Worm (Caenorhabditis elegans) whole organism, young adult: ENCODE measurements around the gene gtap-2.
A peak's percentile ranks its signal among the peaks of the same experiment; 100 is the strongest.

Experiments
- B0019.2 ChIP-seq: fragments of 200-800 bp; sonication (Bioruptor generic); conservative IDR thresholded peaks from 2 replicates; pipeline ENCODE4 v1.3.6; 2022; ENCODE audit warnings: missing genetic modification reagents, missing genetic modification characterization, missing compliant biosample characterization
- B0035.1 ChIP-seq: sonication (generic microtip); optimal IDR thresholded peaks from 2 replicates; lab custom pipeline; 2016; ENCODE audit warnings: missing genetic modification characterization, mild to moderate bottlenecking, missing compliant biosample characterization, missing genotype, missing genetic modification reagents
- B0261.1 ChIP-seq: sonication (generic microtip); optimal IDR thresholded peaks from 2 replicates; lab custom pipeline; 2016; ENCODE audit warnings: mild to moderate bottlenecking, missing genetic modification characterization, moderate library complexity, missing compliant biosample characterization
- C06A6.2 ChIP-seq: fragments of 200-800 bp; sonication (Bioruptor generic); conservative IDR thresholded peaks from 2 replicates; pipeline ENCODE4 v1.3.6; 2022; ENCODE audit warnings: missing genetic modification characterization, missing compliant biosample characterization
- C17E4.6 ChIP-seq: fragments of 200-800 bp; sonication (Bioruptor generic); IDR thresholded peaks from 2 replicates; pipeline ENCODE4 v1.3.6; 2022; ENCODE audit warnings: missing genetic modification reagents, missing genetic modification characterization, missing compliant biosample characterization
- F10E7.11 ChIP-seq: sonication (generic microtip); optimal IDR thresholded peaks from 2 replicates; lab custom pipeline; 2017; ENCODE audit warnings: mild to moderate bottlenecking, missing genetic modification characterization, moderate library complexity, missing compliant biosample characterization
- F22D6.2 ChIP-seq: sonication (generic microtip); optimal IDR thresholded peaks from 2 replicates; lab custom pipeline; 2016; ENCODE audit warnings: mild to moderate bottlenecking, missing genetic modification characterization, missing compliant biosample characterization
- F23B12.7 ChIP-seq: sonication (generic microtip); optimal IDR thresholded peaks from 2 replicates; lab custom pipeline; 2017; ENCODE audit warnings: missing genetic modification characterization, mild to moderate bottlenecking, missing compliant biosample characterization, antibody characterized with exemption, moderate library complexity; ENCODE audit not compliant: insufficient read depth
- F55B11.4 ChIP-seq: sonication (generic microtip); optimal IDR thresholded peaks from 2 replicates; lab custom pipeline; 2016; ENCODE audit warnings: missing compliant biosample characterization, missing genetic modification characterization, borderline replicate concordance; ENCODE audit not compliant: insufficient read depth
- F57A8.1 ChIP-seq: fragments of 200-800 bp; sonication (Bioruptor generic); optimal IDR thresholded peaks from 2 replicates; lab custom pipeline; 2018; ENCODE audit warnings: mild to moderate bottlenecking, missing genetic modification characterization, moderate library complexity, missing compliant biosample characterization
- F57C9.4 ChIP-seq: sonication (generic microtip); optimal IDR thresholded peaks from 2 replicates; lab custom pipeline; 2017; ENCODE audit warnings: mild to moderate bottlenecking, missing genetic modification characterization, missing compliant biosample characterization
- K11D2.4 ChIP-seq: fragments of 200-800 bp; sonication (Bioruptor generic); IDR thresholded peaks from 2 replicates; pipeline ENCODE4 v1.3.6; 2022; ENCODE audit warnings: missing genetic modification reagents, missing genetic modification characterization, missing compliant biosample characterization
- K12H6.12 ChIP-seq: fragments of 200-800 bp; sonication (Bioruptor generic); optimal IDR thresholded peaks from 2 replicates; lab custom pipeline; 2018; ENCODE audit warnings: mild to moderate bottlenecking, missing genetic modification characterization, missing compliant biosample characterization
- Y53G8AR.9 ChIP-seq: fragments of 200-800 bp; sonication (Bioruptor generic); conservative IDR thresholded peaks from 2 replicates; pipeline ENCODE4 v1.3.6; 2022; ENCODE audit warnings: missing genetic modification reagents, missing genetic modification characterization, missing compliant biosample characterization
- Y67H2A.10 ChIP-seq: fragments of 200-800 bp; sonication (Bioruptor generic); conservative IDR thresholded peaks from 2 replicates; pipeline ENCODE4 v1.3.6; 2022; ENCODE audit warnings: missing genetic modification reagents, missing genetic modification characterization, missing compliant biosample characterization
- ZK185.1 ChIP-seq: sonication (generic microtip); optimal IDR thresholded peaks from 2 replicates; lab custom pipeline; 2016; ENCODE audit warnings: mild to moderate bottlenecking, missing genetic modification characterization, missing compliant biosample characterization; ENCODE audit not compliant: poor library complexity, severe bottlenecking
- ama-1 ChIP-seq, 3 experiments: fragments of 150-350 bp in 1 of 3; sonication (generic microtip) in 2 of 3; optimal IDR thresholded peaks; 2 replicates each; lab custom pipeline; 2014 to 2018; ENCODE audit warnings: missing biosample characterization in 2 of 3, missing genetic modification characterization in 2 of 3, missing genetic modification reagents in 2 of 3
- atf-7 ChIP-seq: sonication (generic microtip); optimal IDR thresholded peaks from 2 replicates; lab custom pipeline; 2017; ENCODE audit warnings: mild to moderate bottlenecking, missing genetic modification characterization, missing compliant biosample characterization
- athp-1 ChIP-seq: sonication (generic microtip); optimal IDR thresholded peaks from 2 replicates; lab custom pipeline; 2017; ENCODE audit warnings: mild to moderate bottlenecking, missing genetic modification characterization, missing compliant biosample characterization
- ceh-40 ChIP-seq: fragments of 200-800 bp; sonication (Bioruptor generic); IDR thresholded peaks from 2 replicates; pipeline ENCODE4 v1.3.6; 2022; ENCODE audit warnings: missing genetic modification characterization, missing compliant biosample characterization
- dpff-1 ChIP-seq: sonication (generic microtip); optimal IDR thresholded peaks from 2 replicates; lab custom pipeline; 2017; ENCODE audit warnings: mild to moderate bottlenecking, missing genetic modification characterization, missing compliant biosample characterization
- fkh-3 ChIP-seq: sonication (generic microtip); optimal IDR thresholded peaks from 2 replicates; lab custom pipeline; 2016; ENCODE audit warnings: mild to moderate bottlenecking, missing genetic modification characterization, missing compliant biosample characterization
- him-1 ChIP-seq: sonication (generic microtip); optimal IDR thresholded peaks from 2 replicates; lab custom pipeline; 2016; ENCODE audit warnings: missing genotype, missing genetic modification reagents, missing genetic modification characterization, missing compliant biosample characterization
- hlh-26 ChIP-seq: fragments of 200-800 bp; sonication (Bioruptor generic); conservative IDR thresholded peaks from 2 replicates; pipeline ENCODE4 v1.3.6; 2022; ENCODE audit warnings: missing genetic modification reagents, missing genetic modification characterization, missing compliant biosample characterization
- hrde-1 ChIP-seq: sonication (generic microtip); optimal IDR thresholded peaks from 2 replicates; lab custom pipeline; 2016; ENCODE audit warnings: missing genetic modification characterization, mild to moderate bottlenecking, missing compliant biosample characterization, moderate library complexity, missing genotype, missing genetic modification reagents, borderline replicate concordance
- hsf-1 ChIP-seq: fragments of 200-800 bp; sonication (Bioruptor generic); IDR thresholded peaks from 2 replicates; pipeline ENCODE4 v1.3.6; 2022; ENCODE audit warnings: missing genetic modification reagents, missing genetic modification characterization, missing compliant biosample characterization
- lin-40 ChIP-seq: sonication (generic microtip); optimal IDR thresholded peaks from 2 replicates; lab custom pipeline; 2016; ENCODE audit warnings: missing genetic modification characterization, mild to moderate bottlenecking, missing compliant biosample characterization, missing genotype, missing genetic modification reagents
- lsy-27 ChIP-seq: sonication (generic microtip); optimal IDR thresholded peaks from 2 replicates; lab custom pipeline; 2017; ENCODE audit warnings: missing genetic modification characterization, mild to moderate bottlenecking, missing compliant biosample characterization, antibody characterized with exemption, missing genotype, borderline replicate concordance; ENCODE audit not compliant: insufficient read depth
- madf-10 ChIP-seq: sonication (generic microtip); optimal IDR thresholded peaks from 2 replicates; lab custom pipeline; 2016; ENCODE audit warnings: mild to moderate bottlenecking, missing genetic modification characterization, missing compliant biosample characterization
- madf-6 ChIP-seq: fragments of 200-800 bp; sonication (Bioruptor generic); IDR thresholded peaks from 2 replicates; pipeline ENCODE4 v1.3.6; 2022; ENCODE audit warnings: missing genetic modification reagents, missing genetic modification characterization, missing compliant biosample characterization
- madf-8 ChIP-seq: fragments of 200-800 bp; sonication (Bioruptor generic); conservative IDR thresholded peaks from 2 replicates; pipeline ENCODE4 v1.3.6; 2022; ENCODE audit warnings: missing genetic modification reagents, missing genetic modification characterization, missing compliant biosample characterization
- mcd-1 ChIP-seq: fragments of 200-800 bp; sonication (Bioruptor generic); IDR thresholded peaks from 2 replicates; pipeline ENCODE4 v1.3.6; 2022; ENCODE audit warnings: missing genetic modification reagents, missing genetic modification characterization, missing compliant biosample characterization
- mxl-1 ChIP-seq: sonication (generic microtip); optimal IDR thresholded peaks from 2 replicates; lab custom pipeline; 2016; ENCODE audit warnings: missing genetic modification characterization, missing compliant biosample characterization
- nfya-1 ChIP-seq: sonication (generic microtip); optimal IDR thresholded peaks from 2 replicates; lab custom pipeline; 2017; ENCODE audit warnings: antibody characterized with exemption, missing compliant biosample characterization, missing genetic modification characterization, borderline replicate concordance; ENCODE audit not compliant: insufficient read depth
- nhr-120 ChIP-seq: fragments of 200-800 bp; sonication (Bioruptor generic); IDR thresholded peaks from 2 replicates; pipeline ENCODE4 v1.3.6; 2022; ENCODE audit warnings: missing genetic modification characterization, missing compliant biosample characterization
- nhr-179 ChIP-seq: sonication (generic microtip); optimal IDR thresholded peaks from 2 replicates; lab custom pipeline; 2016; ENCODE audit warnings: mild to moderate bottlenecking, missing genetic modification characterization, missing compliant biosample characterization
- nhr-27 ChIP-seq: fragments of 200-800 bp; sonication (Bioruptor generic); optimal IDR thresholded peaks from 2 replicates; lab custom pipeline; 2018; ENCODE audit warnings: mild to moderate bottlenecking, missing genetic modification characterization, moderate library complexity, missing compliant biosample characterization
- nhr-90 ChIP-seq: sonication (generic microtip); optimal IDR thresholded peaks from 2 replicates; lab custom pipeline; 2016; ENCODE audit warnings: missing genotype, mild to moderate bottlenecking, missing genetic modification characterization, missing compliant biosample characterization
- rcor-1 ChIP-seq: fragments of 200-800 bp; sonication (Bioruptor generic); IDR thresholded peaks from 2 replicates; pipeline ENCODE4 v1.3.6; 2022; ENCODE audit warnings: missing genetic modification reagents, missing genetic modification characterization, missing compliant biosample characterization
- snpc-1.1 ChIP-seq: sonication (generic microtip); optimal IDR thresholded peaks from 2 replicates; lab custom pipeline; 2017; ENCODE audit warnings: missing genetic modification characterization, mild to moderate bottlenecking, missing compliant biosample characterization, antibody characterized with exemption, moderate library complexity, missing genotype, missing genetic modification reagents; ENCODE audit not compliant: insufficient read depth
- sptf-2 ChIP-seq: fragments of 200-800 bp; sonication (Bioruptor generic); optimal IDR thresholded peaks from 2 replicates; lab custom pipeline; 2018; ENCODE audit warnings: mild to moderate bottlenecking, missing genetic modification characterization, missing compliant biosample characterization
- tbp1 ChIP-seq: fragments of 200-800 bp; sonication (Bioruptor generic); optimal IDR thresholded peaks from 2 replicates; lab custom pipeline; 2018; ENCODE audit warnings: mild to moderate bottlenecking, missing genetic modification characterization, missing compliant biosample characterization
- xnd-1 ChIP-seq: sonication (generic microtip); optimal IDR thresholded peaks from 2 replicates; lab custom pipeline; 2016; ENCODE audit warnings: missing genotype, missing genetic modification reagents, missing genetic modification characterization, missing compliant biosample characterization
- zfh-2 ChIP-seq: fragments of 200-800 bp; sonication (Bioruptor generic); conservative IDR thresholded peaks from 2 replicates; pipeline ENCODE4 v1.3.6; 2022; ENCODE audit warnings: missing genetic modification reagents, missing genetic modification characterization, missing compliant biosample characterization
- ztf-18 ChIP-seq: sonication (generic microtip); optimal IDR thresholded peaks from 2 replicates; lab custom pipeline; 2016; ENCODE audit warnings: missing genotype, mild to moderate bottlenecking, missing genetic modification characterization, missing compliant biosample characterization
- ztf-25 ChIP-seq: fragments of 200-800 bp; sonication (Bioruptor generic); IDR thresholded peaks from 2 replicates; pipeline ENCODE4 v1.3.6; 2022; ENCODE audit warnings: missing genetic modification reagents, missing genetic modification characterization, missing compliant biosample characterization
- ztf-28 ChIP-seq: fragments of 200-800 bp; sonication (Bioruptor generic); IDR thresholded peaks from 2 replicates; pipeline ENCODE4 v1.3.6; 2022; ENCODE audit warnings: missing genetic modification reagents, missing genetic modification characterization, missing compliant biosample characterization

Gene gtap-2

DNA sequence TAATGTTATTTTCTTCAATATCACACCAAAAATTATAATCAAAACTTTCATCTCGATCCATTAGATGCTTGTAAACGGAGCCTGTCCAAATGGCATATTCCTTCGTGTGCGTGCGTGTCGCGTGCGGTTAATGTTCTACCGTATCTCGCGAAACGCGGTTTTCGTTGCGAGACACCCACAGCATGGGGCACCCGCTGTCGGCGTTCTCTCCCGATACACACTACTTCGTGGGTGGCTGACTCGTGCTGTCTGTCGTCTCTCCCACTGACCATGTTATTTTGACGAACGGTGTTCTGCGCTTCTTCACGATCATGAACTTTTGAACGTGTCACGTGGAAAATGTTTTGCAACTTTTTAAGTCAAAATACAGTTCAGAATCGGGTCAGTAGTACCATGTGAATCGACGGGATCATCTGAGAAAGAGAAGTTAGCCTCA, 42.9 kb upstream of the gtap-2 start (continued):
- TF ChIP-seq atf-7 (tag; lab: Kevin White, UChicago): peak; percentile 97
- peak; percentile 99 for TF ChIP-seq Y67H2A.10 (GFP tag; lab: Robert Waterston, UW)
- TF ChIP-seq K11D2.4 (GFP tag; lab: Robert Waterston, UW): peak; percentile 98
- TF ChIP-seq nhr-27 (tag; lab: Kevin White, UChicago): peak; percentile 92
- no peak for TF ChIP-seq nfya-1
- peak; percentile 95 for TF ChIP-seq F57C9.4 (tag; lab: Kevin White, UChicago)
- no peak for TF ChIP-seq nhr-179 (tag; lab: Kevin White, UChicago)
- TF ChIP-seq hrde-1 (tag; lab: Kevin White, UChicago): no peak
- peak; percentile 61 for TF ChIP-seq fkh-3 (tag; lab: Kevin White, UChicago)
- peak; percentile 90 for TF ChIP-seq B0035.1 (tag; lab: Kevin White, UChicago)
- peak; percentile 71 for TF ChIP-seq F57A8.1 (GFP tag; lab: Kevin White, UChicago)
- peak; percentile 94 for TF ChIP-seq madf-10 (tag; lab: Kevin White, UChicago)
- peak; percentile 72 for TF ChIP-seq hsf-1 (GFP tag; lab: Robert Waterston, UW)
- no peak for TF ChIP-seq F55B11.4 (tag; lab: Kevin White, UChicago)
- TF ChIP-seq him-1: no peak
- peak; percentile 100 for TF ChIP-seq K12H6.12 (tag; lab: Kevin White, UChicago)
- TF ChIP-seq zfh-2 (GFP tag; lab: Robert Waterston, UW): peak; percentile 99
- TF ChIP-seq F10E7.11 (tag; lab: Kevin White, UChicago): peak; percentile 79
- peak; percentile 41 for TF ChIP-seq B0261.1 (tag; lab: Kevin White, UChicago)
- peak; percentile 79; the same call in 1 of the 2 replicates for TF ChIP-seq ztf-25 (GFP tag; lab: Robert Waterston, UW)
- no peak for TF ChIP-seq nhr-120 (GFP tag; lab: Robert Waterston, UW)
- peak; percentile 75 for TF ChIP-seq tbp1 (GFP tag; lab: Kevin White, UChicago)
- peak; percentile 82 for TF ChIP-seq ztf-18 (tag; lab: Kevin White, UChicago)
- TF ChIP-seq lin-40: peak; percentile 98
- peak; percentile 93 for TF ChIP-seq athp-1 (tag; lab: Kevin White, UChicago)
- TF ChIP-seq C06A6.2 (GFP tag; lab: Robert Waterston, UW): peak; percentile 97
- peak; percentile 66 for TF ChIP-seq madf-6 (GFP tag; lab: Robert Waterston, UW)
- peak; percentile 75 for TF ChIP-seq B0019.2 (GFP tag; lab: Robert Waterston, UW)
- peak; percentile 17 for TF ChIP-seq sptf-2 (GFP tag; lab: Kevin White, UChicago)
- no peak for TF ChIP-seq madf-8 (GFP tag; lab: Robert Waterston, UW)
- peak; percentile 90 for TF ChIP-seq ama-1 (optimal IDR thresholded peaks at IDR 0.05; lab: Kevin White, UChicago)
- TF ChIP-seq ama-1 (GFP tag; optimal IDR thresholded peaks at IDR 0.05; lab: Kevin White, UChicago): peak in 1 of 2 experiments; percentile 78
- TF ChIP-seq nhr-90 (tag; lab: Kevin White, UChicago): peak; percentile 94
- peak; percentile 88 for TF ChIP-seq dpff-1 (tag; lab: Kevin White, UChicago)
- TF ChIP-seq rcor-1 (GFP tag; lab: Robert Waterston, UW): peak; percentile 92
- TF ChIP-seq F23B12.7 (tag; lab: Kevin White, UChicago): no peak
- peak; percentile 79 for TF ChIP-seq ceh-40 (GFP tag; lab: Robert Waterston, UW)
- peak; percentile 96 for TF ChIP-seq mcd-1 (GFP tag; lab: Robert Waterston, UW)
- TF ChIP-seq Y53G8AR.9 (GFP tag; lab: Robert Waterston, UW): peak; percentile 98
- TF ChIP-seq snpc-1.1 (tag; lab: Kevin White, UChicago): no peak
- TF ChIP-seq F22D6.2 (tag; lab: Kevin White, UChicago): peak; percentile 89
- peak; percentile 90 for TF ChIP-seq ZK185.1 (tag; lab: Kevin White, UChicago)
- no peak for TF ChIP-seq mxl-1 (tag; lab: Kevin White, UChicago)
- TF ChIP-seq lsy-27 (tag; lab: Kevin White, UChicago): no peak
- no peak for TF ChIP-seq hlh-26 (GFP tag; lab: Robert Waterston, UW)
- peak; percentile 84; the same call in 1 of the 2 replicates for TF ChIP-seq ztf-28 (GFP tag; lab: Robert Waterston, UW)
- TF ChIP-seq C17E4.6 (GFP tag; lab: Robert Waterston, UW): peak; percentile 96
- TF ChIP-seq xnd-1: no peak
